Worm (Caenorhabditis elegans) whole organism, late embryonic: ENCODE results near the gene F26D2.14.

Source experiments
- T23F11.4 ChIP-seq: fragments of 200-800 bp; sonication (Bioruptor generic); optimal IDR thresholded peaks from 2 replicates; lab custom pipeline; 2018; ENCODE audit warnings: mild to moderate bottlenecking, missing genetic modification characterization, missing compliant biosample characterization
- ama-1 ChIP-seq: fragments of 150-350 bp; optimal IDR thresholded peaks from 2 replicates; lab custom pipeline; 2014
- ceh-22 ChIP-seq: sonication (generic microtip); optimal IDR thresholded peaks from 2 replicates; lab custom pipeline; 2017; ENCODE audit warnings: missing biosample characterization, missing genetic modification characterization
- ceh-31 ChIP-seq: sonication (generic microtip); optimal IDR thresholded peaks from 2 replicates; lab custom pipeline; 2016; ENCODE audit warnings: missing genetic modification characterization, missing compliant biosample characterization
- ceh-48 ChIP-seq: sonication (generic microtip); optimal IDR thresholded peaks from 2 replicates; lab custom pipeline; 2016; ENCODE audit warnings: missing genetic modification characterization, inconsistent platforms, missing compliant biosample characterization
- elt-2 ChIP-seq: sonication (generic microtip); optimal IDR thresholded peaks from 2 replicates; lab custom pipeline; 2016; ENCODE audit warnings: missing genetic modification reagents, missing genetic modification characterization, missing compliant biosample characterization
- fkh-10 ChIP-seq: fragments of 150-350 bp; optimal IDR thresholded peaks from 2 replicates; lab custom pipeline; 2014; ENCODE audit warnings: missing biosample characterization, missing genetic modification reagents, missing genetic modification characterization
- gmeb-2 ChIP-seq: sonication (generic microtip); optimal IDR thresholded peaks from 2 replicates; lab custom pipeline; 2016; ENCODE audit warnings: missing genetic modification characterization, inconsistent platforms, missing compliant biosample characterization
- mec-3 ChIP-seq: sonication (generic microtip); optimal IDR thresholded peaks from 2 replicates; lab custom pipeline; 2016; ENCODE audit warnings: borderline replicate concordance, missing genetic modification characterization, missing compliant biosample characterization
- nhr-11 ChIP-seq: fragments of 150-350 bp; optimal IDR thresholded peaks from 2 replicates; lab custom pipeline; 2014; ENCODE audit warnings: missing biosample characterization, missing genetic modification characterization
- pax-1 ChIP-seq: fragments of 150-350 bp; optimal IDR thresholded peaks from 2 replicates; lab custom pipeline; 2014; ENCODE audit warnings: missing biosample characterization, missing genetic modification characterization
- pha-4 ChIP-seq: fragments of 150-350 bp; optimal IDR thresholded peaks from 2 replicates; lab custom pipeline; 2018; ENCODE audit warnings: missing biosample characterization, missing genetic modification reagents, missing genetic modification characterization
- sdc-2 ChIP-seq: sonication (generic microtip); optimal IDR thresholded peaks from 2 replicates; lab custom pipeline; 2016; ENCODE audit warnings: missing genotype, missing genetic modification characterization, missing compliant biosample characterization
- tbx-7 ChIP-seq: sonication (generic microtip); optimal IDR thresholded peaks from 2 replicates; lab custom pipeline; 2016; ENCODE audit warnings: missing genotype, missing genetic modification characterization, missing compliant biosample characterization

- TF ChIP-seq mec-3 = no peak
- no peak for TF ChIP-seq fkh-10 (GFP tag; lab: Kevin White, UChicago)
- TF ChIP-seq sdc-2 (tag; lab: Kevin White, UChicago) = no peak
- TF ChIP-seq pha-4 = no peak
- TF ChIP-seq gmeb-2 (tag; lab: Kevin White, UChicago) = no peak
- TF ChIP-seq ama-1 (lab: Kevin White, UChicago) = no peak
- no peak for TF ChIP-seq nhr-11
- TF ChIP-seq pax-1 (tag; lab: Kevin White, UChicago) = no peak
- no peak for TF ChIP-seq tbx-7 (tag; lab: Kevin White, UChicago)
- TF ChIP-seq ceh-22 (tag; lab: Kevin White, UChicago) = no peak
- TF ChIP-seq elt-2 = no peak
- no peak for TF ChIP-seq T23F11.4 (GFP tag; lab: Kevin White, UChicago)
- TF ChIP-seq ceh-31 (tag; lab: Kevin White, UChicago) = no peak
- TF ChIP-seq ceh-48 (tag; lab: Kevin White, UChicago) = no peak
Measured at ce11 chrV:16403974-16404373, 31.7 kb upstream of the F26D2.14 start, which contains the start of gene syp-1.
